Fruit fly (Drosophila melanogaster) whole organism, adult: ENCODE data around the gene koko.

Experiments used
- CG11617 ChIP-seq: fragments of 200-800 bp; sonication (Bioruptor generic); optimal IDR thresholded peaks from 2 replicates; lab custom pipeline; 2017; ENCODE audit warnings: mild to moderate bottlenecking, missing biosample characterization, missing genetic modification reagents, missing genetic modification characterization
- CG12768 ChIP-seq: fragments of 200-800 bp; sonication (Bioruptor generic); optimal IDR thresholded peaks from 2 replicates; lab custom pipeline; 2017; ENCODE audit warnings: missing biosample characterization, missing genetic modification characterization, mild to moderate bottlenecking, moderate library complexity, missing genetic modification reagents
- CG14711 ChIP-seq: fragments of 200-800 bp; sonication (Bioruptor generic); optimal IDR thresholded peaks from 2 replicates; lab custom pipeline; 2018; ENCODE audit warnings: missing biosample characterization, mild to moderate bottlenecking, missing genetic modification characterization, moderate library complexity
- CG1620 ChIP-seq: fragments of 200-800 bp; sonication (Bioruptor generic); optimal IDR thresholded peaks from 2 replicates; lab custom pipeline; 2016; ENCODE audit warnings: missing biosample characterization, missing genetic modification characterization
- CG33017 ChIP-seq: fragments of 200-800 bp; sonication (Bioruptor generic); optimal IDR thresholded peaks from 2 replicates; lab custom pipeline; 2018; ENCODE audit warnings: missing biosample characterization, mild to moderate bottlenecking, missing genetic modification characterization, moderate library complexity
- CG5204 ChIP-seq: fragments of 200-800 bp; sonication (Bioruptor generic); optimal IDR thresholded peaks from 2 replicates; lab custom pipeline; 2016; ENCODE audit warnings: missing biosample characterization, missing genetic modification characterization
- CG7045 ChIP-seq: fragments of 200-800 bp; sonication (Bioruptor generic); optimal IDR thresholded peaks from 2 replicates; lab custom pipeline; 2017; ENCODE audit warnings: missing biosample characterization, mild to moderate bottlenecking, missing genetic modification characterization
- CG7101 ChIP-seq: fragments of 200-800 bp; sonication (Bioruptor generic); optimal IDR thresholded peaks from 2 replicates; lab custom pipeline; 2018; ENCODE audit warnings: missing biosample characterization, mild to moderate bottlenecking, missing genetic modification characterization, moderate library complexity
- Clk ChIP-seq: fragments of 200-800 bp; sonication (Bioruptor generic); optimal IDR thresholded peaks from 2 replicates; lab custom pipeline; 2017; ENCODE audit warnings: missing biosample characterization, missing genetic modification characterization
- Crg-1 ChIP-seq: fragments of 200-800 bp; sonication (Bioruptor generic); optimal IDR thresholded peaks from 2 replicates; lab custom pipeline; 2016; ENCODE audit warnings: missing biosample characterization, missing genetic modification characterization
- Hr96 ChIP-seq: fragments of 200-800 bp; sonication (Bioruptor generic); optimal IDR thresholded peaks from 2 replicates; lab custom pipeline; 2016; ENCODE audit warnings: missing biosample characterization, missing genetic modification characterization
- Mnt ChIP-seq: fragments of 200-800 bp; sonication (Bioruptor generic); optimal IDR thresholded peaks from 2 replicates; lab custom pipeline; 2016; ENCODE audit warnings: missing biosample characterization, mild to moderate bottlenecking, missing genetic modification characterization
- bab1 ChIP-seq: fragments of 200-800 bp; sonication (Bioruptor generic); optimal IDR thresholded peaks from 3 replicates; lab custom pipeline; 2019; ENCODE audit warnings: missing biosample characterization, mild to moderate bottlenecking, missing genetic modification characterization, moderate library complexity
- cic ChIP-seq: fragments of 200-800 bp; sonication (Bioruptor generic); optimal IDR thresholded peaks from 2 replicates; lab custom pipeline; 2017; ENCODE audit warnings: missing biosample characterization, mild to moderate bottlenecking, missing genetic modification characterization, moderate library complexity
- cnc ChIP-seq, 2 experiments: fragments of >200 bp; optimal IDR thresholded peaks; 2 replicates each; lab custom pipeline; 2017
- kay ChIP-seq: fragments of 200-800 bp; sonication (Bioruptor generic); peaks from one replicate; lab custom pipeline; 2016; ENCODE audit warnings: missing biosample characterization, missing genetic modification characterization, borderline replicate concordance
- ovo ChIP-seq: fragments of 200-800 bp; sonication (Bioruptor generic); optimal IDR thresholded peaks from 2 replicates; lab custom pipeline; 2016; ENCODE audit warnings: missing biosample characterization, missing genetic modification characterization
- pad ChIP-seq: fragments of 200-800 bp; sonication (Bioruptor generic); optimal IDR thresholded peaks from 3 replicates; lab custom pipeline; 2017; ENCODE audit warnings: missing biosample characterization, missing genetic modification characterization, mild to moderate bottlenecking, moderate library complexity, missing genetic modification reagents
- tj ChIP-seq: fragments of 200-800 bp; sonication (Bioruptor generic); optimal IDR thresholded peaks from 3 replicates; lab custom pipeline; 2017; ENCODE audit warnings: missing biosample characterization, mild to moderate bottlenecking, missing genetic modification characterization, moderate library complexity
- toe ChIP-seq: fragments of 200-800 bp; sonication (Bioruptor generic); optimal IDR thresholded peaks from 2 replicates; lab custom pipeline; 2016; ENCODE audit warnings: missing biosample characterization, missing genetic modification characterization

Gene koko

DNA sequence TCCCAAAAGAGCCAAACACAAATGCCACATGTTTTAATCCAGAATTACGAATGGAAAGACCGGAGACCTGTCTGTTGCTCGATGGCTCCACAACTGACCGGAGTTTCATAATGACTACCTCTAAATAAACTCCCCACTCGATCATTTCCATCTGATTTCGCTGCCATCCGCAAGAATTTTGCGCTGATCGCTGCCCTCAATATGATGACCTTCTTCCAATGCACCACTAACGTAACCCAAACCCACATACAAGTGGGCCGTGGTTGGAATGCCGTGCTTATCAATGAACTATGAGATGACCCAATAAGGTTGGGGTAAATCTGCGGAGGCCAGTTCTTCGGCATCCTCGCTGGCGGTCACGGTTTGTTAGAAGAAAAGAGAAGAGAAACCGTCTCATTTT lies 17.9 kb upstream of the koko start, which contains the start of gene CG14309:
CG14309 (minus strand) TSS at position 101 of the 400 bp plus-strand sequence.
- TF ChIP-seq tj (GFP tag; lab: Kevin White, UChicago) = peak; percentile 45
- TF ChIP-seq kay (GFP tag; lab: Kevin White, UChicago) = no peak

DNA sequence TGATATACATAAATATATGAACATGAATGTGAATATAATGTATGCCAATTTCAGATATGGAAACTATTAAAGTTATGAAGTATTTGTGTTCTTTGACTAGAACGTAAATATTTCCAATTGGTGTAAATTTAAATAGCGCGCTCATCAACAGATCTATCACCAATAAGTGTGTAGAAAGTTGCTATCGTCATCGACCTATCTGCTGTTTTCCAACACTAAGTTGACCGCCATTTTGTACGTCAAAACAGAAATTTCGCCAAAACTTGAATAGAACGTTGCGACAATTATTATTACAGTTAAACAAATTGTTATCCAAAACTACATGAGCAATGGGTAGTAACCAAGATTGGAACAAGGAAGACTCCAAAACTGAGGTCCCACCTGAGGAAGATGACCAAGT lies 17.2 kb upstream of the koko start, which contains the start of gene cona:
cona (plus strand) TSS at position 236 of the 400 bp plus-strand sequence.
- TF ChIP-seq bab1 (GFP tag; lab: Kevin White, UChicago) (peak; percentile 14), CG7045 (GFP tag; lab: Kevin White, UChicago) (no peak)

DNA sequence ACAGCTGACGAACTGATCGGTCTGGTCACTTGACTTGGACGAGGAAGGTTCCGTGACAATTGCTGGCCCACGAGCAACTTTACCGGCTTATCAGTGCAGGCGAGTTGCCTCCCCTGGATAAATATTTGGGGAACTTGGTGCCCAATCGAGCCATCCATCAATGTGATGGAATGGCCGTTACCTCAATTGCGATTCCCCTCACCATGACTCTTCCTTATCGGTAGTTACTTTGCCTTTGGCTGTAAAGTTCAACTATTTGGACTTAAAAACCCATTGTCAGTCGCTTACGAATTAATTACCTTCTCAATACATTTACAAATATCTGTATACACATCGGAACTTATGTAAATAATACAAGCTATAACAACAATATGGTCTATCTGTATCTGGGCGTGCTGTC lies 13.0 kb upstream of the koko start, which contains the start of gene Vha100-4:
Vha100-4 (minus strand) TSS at position 16 of the 400 bp plus-strand sequence.
- peak; percentile 15 for TF ChIP-seq Mnt (GFP tag; lab: Kevin White, UChicago)
- no peak for TF ChIP-seq Clk (GFP tag; lab: Kevin White, UChicago)

DNA sequence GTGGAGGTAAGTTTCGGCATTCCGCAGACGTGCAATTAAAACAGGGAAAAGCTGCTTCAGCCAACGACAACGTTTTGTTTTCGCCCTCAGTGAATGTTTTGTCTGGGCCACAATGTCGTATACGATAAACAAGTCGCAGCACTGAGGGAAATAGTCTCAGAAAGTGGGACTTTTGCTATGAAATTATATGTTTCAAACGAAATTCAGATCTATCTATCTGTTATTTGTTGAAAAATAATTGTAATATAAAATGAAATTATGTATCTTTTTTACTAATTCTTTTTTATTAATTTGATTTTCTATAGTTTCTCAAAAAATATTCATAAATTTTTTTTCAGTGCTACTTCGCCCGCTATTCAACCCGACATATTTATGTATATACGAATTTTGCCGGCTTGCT lies 9.4 kb upstream of the koko start:
- peak; percentile 33 for TF ChIP-seq toe (GFP tag; lab: Kevin White, UChicago)
- peak; percentile 1 for TF ChIP-seq cic
- TF ChIP-seq tj (GFP tag; lab: Kevin White, UChicago) = peak; percentile 32
- TF ChIP-seq Crg-1 (GFP tag; lab: Kevin White, UChicago) = no peak
- TF ChIP-seq cnc (optimal IDR thresholded peaks at IDR 0.05; lab: Kevin White, UChicago) = no peak
- TF ChIP-seq Mnt (GFP tag; lab: Kevin White, UChicago) = peak; percentile 14
- TF ChIP-seq CG33017 = peak; percentile 37
- TF ChIP-seq CG7101 (tag; lab: Kevin White, UChicago) = peak; percentile 71
- no peak for TF ChIP-seq CG5204 (GFP tag; lab: Kevin White, UChicago)
- peak; percentile 76 for TF ChIP-seq CG11617 (GFP tag; lab: Kevin White, UChicago)
- TF ChIP-seq CG14711 (tag; lab: Kevin White, UChicago) = peak; percentile 3
- TF ChIP-seq Clk (GFP tag; lab: Kevin White, UChicago) = no peak
- peak; percentile 32 for TF ChIP-seq bab1 (GFP tag; lab: Kevin White, UChicago)
- no peak for TF ChIP-seq ovo (GFP tag; lab: Kevin White, UChicago)

DNA sequence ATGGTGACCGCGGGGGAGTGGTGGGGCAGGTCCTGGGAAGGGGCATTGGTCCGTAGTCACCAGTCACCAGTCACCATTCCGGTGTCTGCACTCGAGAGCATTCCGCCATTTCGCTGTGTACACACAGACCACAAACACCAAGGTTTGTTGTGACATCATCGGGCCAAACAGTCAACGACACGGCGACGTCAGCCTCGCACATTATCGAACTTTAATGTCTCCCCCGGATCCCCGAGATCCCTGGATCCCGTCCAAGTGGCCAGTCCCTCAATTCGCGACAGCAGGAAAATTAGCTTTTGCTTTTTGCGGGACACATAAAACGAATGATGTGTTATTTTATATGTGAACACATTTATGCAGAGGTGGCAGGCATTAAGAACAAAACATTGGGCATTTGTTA lies 8.0 kb upstream of the koko start:
- no peak for TF ChIP-seq CG12768 (GFP tag; lab: Kevin White, UChicago)
- no peak for TF ChIP-seq Mnt (GFP tag; lab: Kevin White, UChicago)
- no peak for TF ChIP-seq CG5204 (GFP tag; lab: Kevin White, UChicago)
- TF ChIP-seq CG7045 (GFP tag; lab: Kevin White, UChicago) = no peak
- TF ChIP-seq ovo (GFP tag; lab: Kevin White, UChicago) = no peak

DNA sequence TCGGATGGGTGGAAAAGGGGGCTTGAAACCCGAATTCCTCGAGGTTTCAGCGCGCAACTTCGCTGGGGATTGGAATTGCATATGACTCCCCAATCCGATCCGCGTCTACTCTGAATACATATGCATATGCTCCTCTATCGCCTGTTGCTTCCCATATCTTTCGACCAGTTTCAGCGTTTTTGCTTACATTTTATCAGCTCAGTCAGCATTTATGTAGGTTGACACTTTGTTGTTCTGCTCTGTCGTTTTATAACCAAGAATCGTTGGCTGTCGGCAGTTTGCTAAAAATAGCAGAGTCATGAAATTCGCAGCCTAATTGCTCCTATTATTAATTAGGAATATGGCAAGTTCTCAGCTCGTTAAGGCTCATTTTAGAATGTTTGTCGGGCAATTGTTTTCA lies 7.1 kb upstream of the koko start:
- TF ChIP-seq CG11617 (GFP tag; lab: Kevin White, UChicago) = no peak
- peak; percentile 100 for TF ChIP-seq tj (GFP tag; lab: Kevin White, UChicago)

DNA sequence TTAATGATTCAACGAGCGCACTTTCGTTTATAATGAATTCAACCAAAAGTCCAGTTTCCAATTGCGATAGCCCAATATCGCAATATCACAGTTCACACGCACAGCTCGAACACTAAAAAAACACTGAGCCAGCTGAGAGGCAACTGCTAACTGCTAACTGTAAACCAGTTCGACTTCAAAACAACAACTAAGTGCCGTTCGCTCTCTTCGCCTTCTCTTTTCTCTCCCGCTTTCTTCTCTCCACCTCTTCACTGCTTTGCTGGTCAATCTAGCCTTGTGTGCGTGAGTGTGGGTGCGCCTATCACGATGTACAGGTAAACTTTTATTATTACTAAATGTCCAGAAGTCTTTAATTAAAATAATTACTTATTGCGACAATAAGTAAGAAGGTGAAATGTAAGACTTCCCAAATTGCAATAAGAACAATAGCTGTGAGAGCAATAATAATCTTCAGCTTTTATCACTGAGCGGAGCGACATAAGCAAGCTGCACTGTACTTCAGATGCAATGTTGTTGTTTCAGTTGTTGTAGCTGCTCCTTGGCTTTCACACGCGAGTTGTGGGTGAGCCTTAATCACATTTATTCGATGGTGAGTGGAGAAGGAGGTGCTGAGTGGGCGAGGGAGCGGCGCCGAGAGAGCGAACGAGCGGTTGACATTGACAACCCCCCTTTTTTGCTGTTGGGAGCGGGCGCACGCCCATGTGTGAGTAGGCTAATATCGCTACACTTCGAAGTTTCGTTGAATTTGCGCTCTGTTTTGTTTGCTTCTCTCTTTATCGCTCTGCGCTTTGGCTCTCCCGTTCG lies 5.8 kb upstream of the koko start, which contains the start of gene Vti1b:
Vti1b (plus strand) TSS at position 195 of the 804 bp plus-strand sequence.
- TF ChIP-seq CG7101 (tag; lab: Kevin White, UChicago) (peak; percentile 94), CG14711 (tag; lab: Kevin White, UChicago) (peak; percentile 90), cic (peak; percentile 89), tj (GFP tag; lab: Kevin White, UChicago) (peak; percentile 74), pad (GFP tag; lab: Kevin White, UChicago) (peak; percentile 86), CG12768 (GFP tag; lab: Kevin White, UChicago) (peak; percentile 95), bab1 (GFP tag; lab: Kevin White, UChicago) (peak; percentile 97), kay (GFP tag; lab: Kevin White, UChicago) (peak; percentile 83), ovo (GFP tag; lab: Kevin White, UChicago) (peak; percentile 92), CG33017 (peak; percentile 90), toe (GFP tag; lab: Kevin White, UChicago) (peak; percentile 89), Crg-1 (GFP tag; lab: Kevin White, UChicago) (peak; percentile 94), Clk (GFP tag; lab: Kevin White, UChicago) (peak; percentile 87), CG11617 (GFP tag; lab: Kevin White, UChicago) (peak; percentile 93), CG7045 (GFP tag; lab: Kevin White, UChicago) (peak; percentile 86), CG1620 (GFP tag; lab: Kevin White, UChicago) (peak; percentile 86), Mnt (GFP tag; lab: Kevin White, UChicago) (peak; percentile 82), Hr96 (GFP tag; lab: Kevin White, UChicago) (peak; percentile 70), cnc (optimal IDR thresholded peaks at IDR 0.05; lab: Kevin White, UChicago) (no peak), CG5204 (GFP tag; lab: Kevin White, UChicago) (peak; percentile 92)
